Fruit fly (Drosophila melanogaster) whole organism, embryonic: Measurements from ENCODE around the gene CG15145.

ENCODE experiments used
- ATbp ChIP-seq: fragments of 200-800 bp; sonication (Bioruptor generic); optimal IDR thresholded peaks from 2 replicates; lab custom pipeline; 2017; ENCODE audit warnings: missing biosample characterization, mild to moderate bottlenecking, missing genetic modification characterization, missing genetic modification reagents
- BtbVII ChIP-seq: fragments of 200-800 bp; sonication (Bioruptor generic); optimal IDR thresholded peaks from 3 replicates; lab custom pipeline; 2017; ENCODE audit warnings: missing biosample characterization, mild to moderate bottlenecking, missing genetic modification characterization
- C15 ChIP-seq: fragments of 200-800 bp; sonication (Bioruptor generic); IDR thresholded peaks from 3 replicates; pipeline ENCODE4 v1.3.6; 2022; ENCODE audit warnings: missing biosample characterization, missing genetic modification characterization
- CG10147 ChIP-seq: fragments of 200-800 bp; sonication (Bioruptor generic); optimal IDR thresholded peaks from 2 replicates; lab custom pipeline; 2019; ENCODE audit warnings: missing biosample characterization, mild to moderate bottlenecking, missing genetic modification characterization, moderate library complexity
- CG11695 ChIP-seq: fragments of 200-800 bp; sonication (Bioruptor generic); IDR thresholded peaks from 3 replicates; pipeline ENCODE4 v1.3.6; 2022; ENCODE audit warnings: missing biosample characterization, missing genetic modification characterization
- CG11696 ChIP-seq: fragments of 200-800 bp; sonication (Bioruptor generic); IDR thresholded peaks from 2 replicates; pipeline ENCODE4 v1.3.6; 2022; ENCODE audit warnings: missing biosample characterization, missing genetic modification characterization
- CG13123 ChIP-seq: fragments of 200-800 bp; sonication (Bioruptor generic); optimal IDR thresholded peaks from 2 replicates; lab custom pipeline; 2016; ENCODE audit warnings: missing biosample characterization, missing genetic modification characterization
- CG13624 ChIP-seq: fragments of 200-800 bp; sonication (Bioruptor generic); optimal IDR thresholded peaks from 2 replicates; lab custom pipeline; 2016; ENCODE audit warnings: missing biosample characterization, missing genetic modification characterization
- CG15073 ChIP-seq: fragments of 200-800 bp; sonication (Bioruptor generic); optimal IDR thresholded peaks from 2 replicates; lab custom pipeline; 2016; ENCODE audit warnings: missing biosample characterization, missing genetic modification characterization
- CG15696 ChIP-seq: fragments of 200-800 bp; sonication (Bioruptor generic); optimal IDR thresholded peaks from 2 replicates; lab custom pipeline; 2019; ENCODE audit warnings: missing biosample characterization, mild to moderate bottlenecking, missing genetic modification characterization, moderate library complexity
- CG17912 ChIP-seq: fragments of 200-800 bp; sonication (Bioruptor generic); optimal IDR thresholded peaks from 2 replicates; lab custom pipeline; 2018; ENCODE audit warnings: missing biosample characterization, mild to moderate bottlenecking, missing genetic modification characterization
- CG18619 ChIP-seq: fragments of 200-800 bp; sonication (Bioruptor generic); optimal IDR thresholded peaks from 3 replicates; lab custom pipeline; 2017; ENCODE audit warnings: missing biosample characterization, mild to moderate bottlenecking, missing genetic modification characterization
- CG2875 ChIP-seq: fragments of 200-800 bp; sonication (Bioruptor generic); optimal IDR thresholded peaks from 2 replicates; lab custom pipeline; 2017; ENCODE audit warnings: missing biosample characterization, mild to moderate bottlenecking, missing genetic modification characterization, missing genetic modification reagents
- CG30403 ChIP-seq: fragments of 200-800 bp; sonication (Bioruptor generic); optimal IDR thresholded peaks from 3 replicates; lab custom pipeline; 2016; ENCODE audit warnings: missing biosample characterization, missing genetic modification characterization
- CG31365 ChIP-seq: fragments of 200-800 bp; sonication (Bioruptor generic); optimal IDR thresholded peaks from 2 replicates; lab custom pipeline; 2018; ENCODE audit warnings: missing biosample characterization, mild to moderate bottlenecking, missing genetic modification characterization
- CG31441 ChIP-seq: fragments of 200-800 bp; sonication (Bioruptor generic); IDR thresholded peaks from 2 replicates; pipeline ENCODE4 v1.3.6; 2022; ENCODE audit warnings: missing biosample characterization, missing genetic modification characterization
- CG34376 ChIP-seq: fragments of 200-800 bp; sonication (Bioruptor generic); optimal IDR thresholded peaks from 2 replicates; lab custom pipeline; 2018; ENCODE audit warnings: missing biosample characterization, mild to moderate bottlenecking, missing genetic modification characterization
- CG4328 ChIP-seq: fragments of 200-800 bp; sonication (Bioruptor generic); optimal IDR thresholded peaks from 3 replicates; lab custom pipeline; 2017; ENCODE audit warnings: missing biosample characterization, missing genetic modification reagents, missing genetic modification characterization
- CG4404 ChIP-seq: fragments of 200-800 bp; sonication (Bioruptor generic); IDR thresholded peaks from 2 replicates; pipeline ENCODE4 v1.3.6; 2022; ENCODE audit warnings: missing biosample characterization, missing genetic modification characterization
- CG4617 ChIP-seq: fragments of 200-800 bp; sonication (Bioruptor generic); optimal IDR thresholded peaks from 3 replicates; lab custom pipeline; 2016; ENCODE audit warnings: missing biosample characterization, missing genetic modification characterization, borderline replicate concordance
- CG6765 ChIP-seq: fragments of 200-800 bp; sonication (Bioruptor generic); optimal IDR thresholded peaks from 3 replicates; lab custom pipeline; 2017; ENCODE audit warnings: missing biosample characterization, mild to moderate bottlenecking, missing genetic modification characterization
- CG8089 ChIP-seq: fragments of 200-800 bp; sonication (Bioruptor generic); optimal IDR thresholded peaks from 3 replicates; lab custom pipeline; 2016; ENCODE audit warnings: missing biosample characterization, missing genetic modification characterization
- E2f1 ChIP-seq: fragments of 200-800 bp; sonication (Bioruptor generic); IDR thresholded peaks from 2 replicates; pipeline ENCODE4 v1.3.6; 2022; ENCODE audit warnings: missing biosample characterization, missing genetic modification characterization
- HHEX ChIP-seq: fragments of 200-800 bp; sonication (Bioruptor generic); optimal IDR thresholded peaks from 3 replicates; lab custom pipeline; 2017; ENCODE audit warnings: missing biosample characterization, mild to moderate bottlenecking, missing genetic modification characterization, missing genetic modification reagents
- Hmr ChIP-seq: fragments of 200-800 bp; sonication (Bioruptor generic); optimal IDR thresholded peaks from 3 replicates; lab custom pipeline; 2017; ENCODE audit warnings: mild to moderate bottlenecking, missing biosample characterization, missing genetic modification reagents, missing genetic modification characterization
- Hmx ChIP-seq: fragments of 200-800 bp; sonication (Bioruptor generic); optimal IDR thresholded peaks from 2 replicates; lab custom pipeline; 2016; ENCODE audit warnings: missing biosample characterization, missing genetic modification characterization
- Kr ChIP-seq: fragments of 200-800 bp; sonication (Bioruptor generic); optimal IDR thresholded peaks from 2 replicates; lab custom pipeline; 2017; ENCODE audit warnings: missing biosample characterization, mild to moderate bottlenecking, missing genetic modification characterization
- MESR4 ChIP-seq: fragments of 200-800 bp; sonication (Bioruptor generic); optimal IDR thresholded peaks from 2 replicates; lab custom pipeline; 2018; ENCODE audit warnings: missing biosample characterization, mild to moderate bottlenecking, missing genetic modification characterization, moderate library complexity
- Meics ChIP-seq: fragments of 200-800 bp; sonication (Bioruptor generic); optimal IDR thresholded peaks from 2 replicates; lab custom pipeline; 2017; ENCODE audit warnings: missing biosample characterization, mild to moderate bottlenecking, missing genetic modification characterization
- Myb ChIP-seq: fragments of 200-800 bp; sonication (Bioruptor generic); optimal IDR thresholded peaks from 2 replicates; lab custom pipeline; 2016; ENCODE audit warnings: missing biosample characterization, missing genetic modification characterization
- NFAT ChIP-seq: fragments of 200-800 bp; sonication (Bioruptor generic); IDR thresholded peaks from 2 replicates; pipeline ENCODE4 v1.3.6; 2022; ENCODE audit warnings: missing biosample characterization, missing genetic modification characterization
- NfI ChIP-seq: fragments of 200-800 bp; sonication (Bioruptor generic); optimal IDR thresholded peaks from 3 replicates; lab custom pipeline; 2018; ENCODE audit warnings: missing biosample characterization, mild to moderate bottlenecking, missing genetic modification characterization, moderate library complexity
- Ssrp ChIP-seq: fragments of 200-800 bp; sonication (Bioruptor generic); optimal IDR thresholded peaks from 2 replicates; lab custom pipeline; 2018; ENCODE audit warnings: missing biosample characterization, mild to moderate bottlenecking, missing genetic modification characterization, moderate library complexity
- Xbp1 ChIP-seq: fragments of 200-800 bp; sonication (Bioruptor generic); optimal IDR thresholded peaks from 3 replicates; lab custom pipeline; 2016; ENCODE audit warnings: missing biosample characterization, mild to moderate bottlenecking, missing genetic modification characterization
- bcd ChIP-seq: fragments of 200-800 bp; sonication (Bioruptor generic); optimal IDR thresholded peaks from 2 replicates; lab custom pipeline; 2017; ENCODE audit warnings: missing biosample characterization, mild to moderate bottlenecking, missing genetic modification characterization
- bigmax ChIP-seq: fragments of 200-800 bp; sonication (Bioruptor generic); optimal IDR thresholded peaks from 2 replicates; lab custom pipeline; 2018; ENCODE audit warnings: missing biosample characterization, mild to moderate bottlenecking, missing genetic modification characterization
- caup ChIP-seq: fragments of 200-800 bp; sonication (Bioruptor generic); optimal IDR thresholded peaks from 3 replicates; lab custom pipeline; 2017; ENCODE audit warnings: missing biosample characterization, mild to moderate bottlenecking, missing genetic modification characterization, moderate library complexity; ENCODE audit not compliant: severe bottlenecking
- corto ChIP-seq: fragments of 200-800 bp; sonication (Bioruptor generic); optimal IDR thresholded peaks from 2 replicates; lab custom pipeline; 2016; ENCODE audit warnings: missing biosample characterization, mild to moderate bottlenecking, missing genetic modification characterization, moderate library complexity
- da ChIP-seq: fragments of 200-800 bp; sonication (Bioruptor generic); optimal IDR thresholded peaks from 2 replicates; lab custom pipeline; 2016; ENCODE audit warnings: missing biosample characterization, missing genetic modification characterization
- disco-r ChIP-seq: fragments of 200-800 bp; sonication (Bioruptor generic); optimal IDR thresholded peaks from 2 replicates; lab custom pipeline; 2016; ENCODE audit warnings: missing biosample characterization, missing genetic modification characterization
- eve ChIP-seq, 2 experiments: fragments of >200 bp; optimal IDR thresholded peaks; 2 replicates each; lab custom pipeline; 2017; ENCODE audit warnings: missing biosample characterization in 2 of 2, missing genetic modification characterization in 2 of 2
- gsb-n ChIP-seq: fragments of 200-800 bp; sonication (Bioruptor generic); optimal IDR thresholded peaks from 3 replicates; lab custom pipeline; 2018; ENCODE audit warnings: missing biosample characterization, mild to moderate bottlenecking, missing genetic modification characterization
- ind ChIP-seq: fragments of 200-800 bp; sonication (Bioruptor generic); optimal IDR thresholded peaks from 3 replicates; lab custom pipeline; 2016; ENCODE audit warnings: missing biosample characterization, missing genetic modification characterization
- phol ChIP-seq: fragments of 200-800 bp; sonication (Bioruptor generic); optimal IDR thresholded peaks from 3 replicates; lab custom pipeline; 2018; ENCODE audit warnings: missing biosample characterization, mild to moderate bottlenecking, missing genetic modification characterization, moderate library complexity
- repo ChIP-seq: fragments of 200-800 bp; sonication (Bioruptor generic); optimal IDR thresholded peaks from 2 replicates; lab custom pipeline; 2016; ENCODE audit warnings: missing biosample characterization, missing genetic modification characterization
- sc ChIP-seq, 3 experiments: fragments of >200 bp in 2 of 3; fragments of 200-800 bp in 1 of 3; sonication (Bioruptor generic) in 1 of 3; optimal IDR thresholded peaks; 2 replicates in 2 of 3; 3 replicates in 1 of 3; lab custom pipeline; 2017; ENCODE audit warnings: mild to moderate bottlenecking in 1 of 3, missing biosample characterization in 1 of 3, missing genetic modification characterization in 1 of 3, missing genetic modification reagents in 1 of 3
- ssp ChIP-seq: fragments of 200-800 bp; sonication (Bioruptor generic); IDR thresholded peaks from 2 replicates; pipeline ENCODE4 v1.3.6; 2022; ENCODE audit warnings: missing biosample characterization, missing genetic modification characterization
- wek ChIP-seq: fragments of 200-800 bp; sonication (Bioruptor generic); optimal IDR thresholded peaks from 3 replicates; lab custom pipeline; 2018; ENCODE audit warnings: missing biosample characterization, mild to moderate bottlenecking, missing genetic modification characterization, moderate library complexity

The CG15145 gene

dm6 chr2L:17480943-17481580 lies 51.0 kb downstream of the CG15145 start, which contains the start of the genes fws and Lamtor3 (continued):
- TF ChIP-seq wek (GFP tag; lab: Kevin White, UChicago): peak; percentile 69
- peak; percentile 79 for TF ChIP-seq CG34376 (GFP tag; lab: Kevin White, UChicago)
- peak; percentile 68 for TF ChIP-seq CG8089 (GFP tag; lab: Kevin White, UChicago)
- peak; percentile 91 for TF ChIP-seq CG6765 (GFP tag; lab: Kevin White, UChicago)
- TF ChIP-seq ssp (GFP tag; lab: Robert Waterston, UW): peak; percentile 95
- TF ChIP-seq C15 (GFP tag; lab: Robert Waterston, UW): peak; percentile 98
- peak; percentile 99 for TF ChIP-seq CG11695
- TF ChIP-seq NFAT: peak; percentile 99
- peak; percentile 96 for TF ChIP-seq CG30403 (GFP tag; lab: Kevin White, UChicago)
- peak; percentile 95 for TF ChIP-seq CG4617 (GFP tag; lab: Kevin White, UChicago)
- TF ChIP-seq Hmr (GFP tag; lab: Kevin White, UChicago): peak; percentile 99
- peak; percentile 98 for TF ChIP-seq HHEX (GFP tag; lab: Kevin White, UChicago)
- no peak for TF ChIP-seq eve (GFP tag; optimal IDR thresholded peaks at IDR 0.05; lab: Kevin White, UChicago)
- peak; percentile 97 for TF ChIP-seq CG18619 (GFP tag; lab: Kevin White, UChicago)
- peak; percentile 61 for TF ChIP-seq Hmx (GFP tag; lab: Kevin White, UChicago)
- TF ChIP-seq NfI (GFP tag; lab: Kevin White, UChicago): peak; percentile 99
- peak; percentile 98 for TF ChIP-seq CG31441
- peak; percentile 96 for TF ChIP-seq BtbVII (GFP tag; lab: Kevin White, UChicago)
- TF ChIP-seq CG10147 (GFP tag; lab: Kevin White, UChicago): peak; percentile 96
- TF ChIP-seq gsb-n (tag; lab: Kevin White, UChicago): peak; percentile 98
- TF ChIP-seq CG17912: peak; percentile 19
- peak; percentile 98 for TF ChIP-seq ATbp (GFP tag; lab: Kevin White, UChicago)
- TF ChIP-seq bcd (GFP tag; lab: Kevin White, UChicago): peak; percentile 98
- TF ChIP-seq bigmax (GFP tag; lab: Kevin White, UChicago): peak; percentile 75
- peak; percentile 99 for TF ChIP-seq E2f1 (GFP tag; lab: Robert Waterston, UW)
- TF ChIP-seq repo (GFP tag; lab: Kevin White, UChicago): peak; percentile 53
- TF ChIP-seq MESR4 (GFP tag; lab: Kevin White, UChicago): peak; percentile 79
- TF ChIP-seq CG4404 (GFP tag; lab: Robert Waterston, UW): peak; percentile 99
- peak; percentile 88 for TF ChIP-seq CG13123
- TF ChIP-seq CG15696 (tag; lab: Kevin White, UChicago): peak; percentile 88
- TF ChIP-seq CG4328 (GFP tag; lab: Kevin White, UChicago): peak; percentile 33
- TF ChIP-seq caup: peak; percentile 97
- peak; percentile 98 for TF ChIP-seq CG2875 (GFP tag; lab: Kevin White, UChicago)
- TF ChIP-seq CG11696 (GFP tag; lab: Robert Waterston, UW): peak; percentile 94
- peak; percentile 98 for TF ChIP-seq Ssrp
- peak; percentile 98 for TF ChIP-seq ind (GFP tag; lab: Kevin White, UChicago)
- TF ChIP-seq CG15073 (GFP tag; lab: Kevin White, UChicago): peak; percentile 79
- TF ChIP-seq phol (tag; lab: Kevin White, UChicago): peak; percentile 98
- peak; percentile 91 for TF ChIP-seq corto
- TF ChIP-seq da (GFP tag; lab: Kevin White, UChicago): peak; percentile 27
- peak; percentile 73 for TF ChIP-seq disco-r
- peak; percentile 98 for TF ChIP-seq Meics (GFP tag; lab: Kevin White, UChicago)
- peak; percentile 80 for TF ChIP-seq CG31365
- no peak for TF ChIP-seq sc (optimal IDR thresholded peaks at IDR 0.05; lab: Kevin White, UChicago)
- TF ChIP-seq sc (GFP tag; optimal IDR thresholded peaks at IDR 0.05; lab: Kevin White, UChicago): peak; percentile 98
- peak; percentile 70 for TF ChIP-seq Myb (GFP tag; lab: Kevin White, UChicago)
- TF ChIP-seq Xbp1: peak; percentile 98
- TF ChIP-seq CG13624 (GFP tag; lab: Kevin White, UChicago): peak; percentile 85
- TF ChIP-seq Kr (GFP tag; lab: Kevin White, UChicago): peak; percentile 29
